Worm (Caenorhabditis elegans): ENCODE measurements around the gene smf-3.

smf-3 gene

DNA sequence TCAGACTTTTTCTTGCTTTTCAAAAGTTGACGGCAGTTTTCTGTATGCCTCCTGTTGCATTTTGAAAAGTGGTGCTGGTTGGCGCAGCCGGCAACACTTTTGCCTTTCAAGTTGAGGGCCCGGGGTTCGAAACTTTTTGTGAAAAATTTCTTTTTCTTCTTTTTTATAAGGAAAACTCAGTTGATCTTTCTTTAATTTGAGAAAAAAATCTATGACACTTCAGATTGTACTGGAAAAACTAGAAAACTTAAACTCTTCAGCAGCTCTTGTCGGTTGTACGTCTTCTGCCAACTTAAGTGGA is 46.2 kb downstream of the smf-3 start (continued):
- peak; percentile 59 for TF ChIP-seq ztf-18 (tag; optimal IDR thresholded peaks at IDR 0.05)
- peak; percentile 24 for TF ChIP-seq snpc-4 (GFP tag; optimal IDR thresholded peaks at IDR 0.05)
- peak in 1 of 4 experiments; percentile 7 for TF ChIP-seq snpc-4 (tag; optimal IDR thresholded peaks at IDR 0.05)
- TF ChIP-seq B0035.1 (tag; optimal IDR thresholded peaks at IDR 0.05), result no peak
- no peak for TF ChIP-seq snpc-1.1 (tag; optimal IDR thresholded peaks at IDR 0.05; ENCODE audit: insufficient read depth)
- TF ChIP-seq F57A8.1 (GFP tag; optimal IDR thresholded peaks at IDR 0.05), result no peak
- no peak for TF ChIP-seq ekl-4 (GFP tag; IDR thresholded peaks at IDR 0.05)
- peak; percentile 90 for TF ChIP-seq lin-26 (GFP tag; IDR thresholded peaks at IDR 0.05)
- TF ChIP-seq attf-6 (GFP tag; IDR thresholded peaks at IDR 0.05), result no peak
- TF ChIP-seq B0336.3 (GFP tag; IDR thresholded peaks at IDR 0.05), result no peak
- TF ChIP-seq ceh-58 (GFP tag; IDR thresholded peaks at IDR 0.05), result no peak
- peak; percentile 16 for TF ChIP-seq tlf-1 (GFP tag; optimal IDR thresholded peaks at IDR 0.05)
- peak; percentile 25 for TF ChIP-seq dpff-1 (tag; optimal IDR thresholded peaks at IDR 0.05)
- 0 out of 2 replicates have a peak, but pooled peaks have one; percentile 33 for TF ChIP-seq hsf-1 (GFP tag; IDR thresholded peaks at IDR 0.05)
- no peak for TF ChIP-seq mel-28 (tag; optimal IDR thresholded peaks at IDR 0.05; ENCODE audit: borderline replicate concordance)
- peak; percentile 13 for TF ChIP-seq nhr-179 (tag; optimal IDR thresholded peaks at IDR 0.05)
- no peak for TF ChIP-seq ztf-3 (GFP tag; optimal IDR thresholded peaks at IDR 0.05)
- TF ChIP-seq Y79H2A.3 (GFP tag; conservative IDR thresholded peaks at IDR 0.05), result 0 out of 2 replicates have a peak, but pooled peaks have one; percentile 62
- peak; percentile 60 for TF ChIP-seq T26A5.8 (tag; optimal IDR thresholded peaks at IDR 0.05)
- TF ChIP-seq atf-7 (tag; optimal IDR thresholded peaks at IDR 0.05), result peak; percentile 6
- TF ChIP-seq Y53G8AR.9 (GFP tag; conservative IDR thresholded peaks at IDR 0.05), result no peak
- peak; percentile 16 for TF ChIP-seq zim-3 (tag; optimal IDR thresholded peaks at IDR 0.05)
- TF ChIP-seq madf-6 (GFP tag; IDR thresholded peaks at IDR 0.05), result no peak
- peak; percentile 56 for TF ChIP-seq athp-1 (tag; optimal IDR thresholded peaks at IDR 0.05)
- TF ChIP-seq somi-1 (GFP tag; optimal IDR thresholded peaks at IDR 0.05), result no peak
- TF ChIP-seq D2030.7 (GFP tag; IDR thresholded peaks at IDR 0.05), result peak; percentile 30; the same call in 1 of the 2 replicates
- no peak for TF ChIP-seq ztf-28 (GFP tag; IDR thresholded peaks at IDR 0.05)
- peak; percentile 30 to 79 for TF ChIP-seq rec-8 (tag; optimal IDR thresholded peaks at IDR 0.05)
- TF ChIP-seq pbrm-1 (GFP tag; IDR thresholded peaks at IDR 0.05), result peak; percentile 48; the same call in 1 of the 2 replicates
- TF ChIP-seq unc-62 (GFP tag; optimal IDR thresholded peaks at IDR 0.05), result no peak

DNA sequence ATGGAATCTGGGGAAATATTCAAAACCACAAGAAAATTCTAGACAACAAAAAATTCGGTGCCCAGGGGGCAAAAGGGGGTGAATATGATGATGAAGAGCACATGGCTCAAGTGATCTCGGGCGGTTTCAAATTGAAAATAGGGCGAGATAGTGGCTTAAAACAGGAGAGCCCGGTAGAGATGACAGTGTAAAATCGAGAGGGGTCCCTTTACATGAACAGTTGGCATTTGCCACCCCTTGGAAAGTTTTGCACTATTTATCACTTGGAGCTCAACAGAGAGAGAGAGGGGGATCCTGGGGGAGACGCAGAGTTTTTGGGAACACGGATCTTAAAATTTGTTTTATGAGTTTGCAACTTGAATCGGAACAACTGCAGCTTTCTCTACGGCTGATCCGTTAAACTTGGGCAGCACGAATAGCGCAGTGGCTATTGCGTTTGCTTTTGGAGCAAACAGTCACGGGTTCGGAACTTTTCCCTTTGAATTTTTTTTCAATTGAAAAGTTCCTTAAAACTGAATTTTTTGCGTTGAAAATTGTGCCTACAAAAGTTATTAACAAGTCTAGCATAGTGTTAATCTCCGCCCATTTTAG is 46.8 kb downstream of the smf-3 start:
- TF ChIP-seq B0035.1 (tag; optimal IDR thresholded peaks at IDR 0.05), result no peak
- TF ChIP-seq let-526 (GFP tag; IDR thresholded peaks at IDR 0.05), result 0 out of 2 replicates have a peak, but pooled peaks have one; percentile 55
- peak; percentile 27 for TF ChIP-seq repo-1 (tag; optimal IDR thresholded peaks at IDR 0.05)
- TF ChIP-seq egl-18 (GFP tag; IDR thresholded peaks at IDR 0.05), result 0 out of 2 replicates have a peak, but pooled peaks have one; percentile 31
- 0 out of 2 replicates have a peak, but pooled peaks have one; percentile 16 for TF ChIP-seq ekl-4 (GFP tag; IDR thresholded peaks at IDR 0.05)
- no peak for TF ChIP-seq attf-3 (GFP tag; conservative IDR thresholded peaks at IDR 0.05)
- peak; percentile 29; the same call in 1 of the 2 replicates for TF ChIP-seq dox-1 (GFP tag; IDR thresholded peaks at IDR 0.05)
- TF ChIP-seq somi-1 (GFP tag; optimal IDR thresholded peaks at IDR 0.05), result peak; percentile 23
- TF ChIP-seq F39B2.1 (GFP tag; IDR thresholded peaks at IDR 0.05), result no peak
- TF ChIP-seq mes-4 (tag; optimal IDR thresholded peaks at IDR 0.05), result peak; percentile 19
- peak in 1 of 2 experiments; percentile 41 for TF ChIP-seq rec-8 (tag; optimal IDR thresholded peaks at IDR 0.05)
- TF ChIP-seq sea-2 (GFP tag; IDR thresholded peaks at IDR 0.05), result no peak
- peak; percentile 56 for TF ChIP-seq snpc-3.4 (tag; optimal IDR thresholded peaks at IDR 0.05)
- TF ChIP-seq C06A6.2 (GFP tag; conservative IDR thresholded peaks at IDR 0.05), result no peak
- TF ChIP-seq ztf-3 (GFP tag; optimal IDR thresholded peaks at IDR 0.05), result no peak
- TF ChIP-seq rcor-1 (GFP tag; IDR thresholded peaks at IDR 0.05), result peak; percentile 32; the same call in 1 of the 2 replicates
- 0 out of 2 replicates have a peak, but pooled peaks have one; percentile 86 for TF ChIP-seq ceh-58 (GFP tag; IDR thresholded peaks at IDR 0.05)
- TF ChIP-seq die-1 (tag; optimal IDR thresholded peaks at IDR 0.05), result peak; percentile 65
- 0 out of 2 replicates have a peak, but pooled peaks have one; percentile 69 for TF ChIP-seq madf-3 (GFP tag; IDR thresholded peaks at IDR 0.05)
- TF ChIP-seq madf-6 (GFP tag; IDR thresholded peaks at IDR 0.05), result peak; percentile 33; the same call in 1 of the 2 replicates
- TF ChIP-seq nhr-90 (tag; optimal IDR thresholded peaks at IDR 0.05), result peak; percentile 9
- TF ChIP-seq T26A5.8 (tag; optimal IDR thresholded peaks at IDR 0.05), result peak; percentile 16
- no peak for TF ChIP-seq nhr-120 (GFP tag; IDR thresholded peaks at IDR 0.05)
- TF ChIP-seq Y95B8A.8 (GFP tag; IDR thresholded peaks at IDR 0.05), result no peak
